Fruit fly (Drosophila melanogaster) whole organism, embryonic: ENCODE results near the gene Usp8.

Experiments used
- Adf1 ChIP-seq: fragments of 200-800 bp; sonication (Bioruptor generic); IDR thresholded peaks from 2 replicates; pipeline ENCODE4 v1.3.6; 2022; ENCODE audit warnings: missing biosample characterization, missing genetic modification characterization
- Awh ChIP-seq: fragments of 200-800 bp; sonication (Bioruptor generic); IDR thresholded peaks from 2 replicates; pipeline ENCODE4, ENCODE4 v1.3.6; 2022; ENCODE audit warnings: missing biosample characterization, missing genetic modification characterization
- Bteb2 ChIP-seq: fragments of 200-800 bp; sonication (Bioruptor generic); optimal IDR thresholded peaks from 2 replicates; lab custom pipeline; 2016; ENCODE audit warnings: missing biosample characterization, missing genetic modification characterization
- CG10321 ChIP-seq: fragments of 200-800 bp; sonication (Bioruptor generic); IDR thresholded peaks from 2 replicates; pipeline ENCODE4 v1.3.6; 2022; ENCODE audit warnings: missing biosample characterization, missing genetic modification characterization
- CG10565 ChIP-seq: fragments of 200-800 bp; sonication (Bioruptor generic); optimal IDR thresholded peaks from 3 replicates; lab custom pipeline; 2016; ENCODE audit warnings: missing biosample characterization, mild to moderate bottlenecking, missing genetic modification characterization
- CG10654 ChIP-seq: fragments of 200-800 bp; sonication (Bioruptor generic); optimal IDR thresholded peaks from 2 replicates; lab custom pipeline; 2016; ENCODE audit warnings: missing biosample characterization, missing genetic modification characterization
- CG10979 ChIP-seq: fragments of 200-800 bp; sonication (Bioruptor generic); optimal IDR thresholded peaks from 2 replicates; lab custom pipeline; 2018; ENCODE audit warnings: missing biosample characterization, mild to moderate bottlenecking, missing genetic modification characterization, moderate library complexity
- CG1233 ChIP-seq: fragments of 200-800 bp; sonication (Bioruptor generic); optimal IDR thresholded peaks from 4 replicates; lab custom pipeline; 2018; ENCODE audit warnings: missing biosample characterization, mild to moderate bottlenecking, missing genetic modification characterization
- CG13624 ChIP-seq: fragments of 200-800 bp; sonication (Bioruptor generic); optimal IDR thresholded peaks from 2 replicates; lab custom pipeline; 2016; ENCODE audit warnings: missing biosample characterization, missing genetic modification characterization
- CG13775 ChIP-seq: fragments of 200-800 bp; sonication (Bioruptor generic); optimal IDR thresholded peaks from 3 replicates; lab custom pipeline; 2017; ENCODE audit warnings: missing biosample characterization, mild to moderate bottlenecking, missing genetic modification characterization
- CG15479 ChIP-seq: fragments of 200-800 bp; sonication (Bioruptor generic); optimal IDR thresholded peaks from 3 replicates; lab custom pipeline; 2019; ENCODE audit warnings: missing biosample characterization, mild to moderate bottlenecking, missing genetic modification characterization, moderate library complexity
- CG15601 ChIP-seq: fragments of 200-800 bp; sonication (Bioruptor generic); optimal IDR thresholded peaks from 3 replicates; lab custom pipeline; 2019; ENCODE audit warnings: missing biosample characterization, mild to moderate bottlenecking, missing genetic modification characterization, moderate library complexity
- CG16813 ChIP-seq: fragments of 200-800 bp; sonication (Bioruptor generic); IDR thresholded peaks from 3 replicates; pipeline ENCODE4 v1.3.6; 2022; ENCODE audit warnings: missing biosample characterization, missing genetic modification characterization; ENCODE audit not compliant: partially characterized antibody
- CG2678 ChIP-seq: fragments of 200-800 bp; sonication (Bioruptor generic); optimal IDR thresholded peaks from 3 replicates; lab custom pipeline; 2019; ENCODE audit warnings: missing biosample characterization, mild to moderate bottlenecking, missing genetic modification characterization, moderate library complexity
- CG30403 ChIP-seq: fragments of 200-800 bp; sonication (Bioruptor generic); optimal IDR thresholded peaks from 3 replicates; lab custom pipeline; 2016; ENCODE audit warnings: missing biosample characterization, missing genetic modification characterization
- CG4424 ChIP-seq: fragments of 200-800 bp; sonication (Bioruptor generic); optimal IDR thresholded peaks from 3 replicates; lab custom pipeline; 2016; ENCODE audit warnings: missing biosample characterization, missing genetic modification characterization
- CG4730 ChIP-seq: fragments of 200-800 bp; sonication (Bioruptor generic); IDR thresholded peaks from 2 replicates; pipeline ENCODE4 v1.3.6; 2022; ENCODE audit warnings: missing biosample characterization, missing genetic modification characterization
- CG6689 ChIP-seq: fragments of 200-800 bp; sonication (Bioruptor generic); IDR thresholded peaks from 2 replicates; pipeline ENCODE4 v1.3.6; 2022; ENCODE audit warnings: missing biosample characterization, missing genetic modification characterization
- CG6854 ChIP-seq: fragments of 200-800 bp; sonication (Bioruptor generic); optimal IDR thresholded peaks from 3 replicates; lab custom pipeline; 2017; ENCODE audit warnings: missing biosample characterization, mild to moderate bottlenecking, missing genetic modification characterization
- CG9437 ChIP-seq: fragments of 200-800 bp; sonication (Bioruptor generic); optimal IDR thresholded peaks from 2 replicates; lab custom pipeline; 2018; ENCODE audit warnings: missing biosample characterization, mild to moderate bottlenecking, missing genetic modification characterization
- Camta ChIP-seq: fragments of 200-800 bp; sonication (Bioruptor generic); optimal IDR thresholded peaks from 2 replicates; lab custom pipeline; 2016; ENCODE audit warnings: missing biosample characterization, missing genetic modification characterization
- Deaf1 ChIP-seq: fragments of 200-800 bp; optimal IDR thresholded peaks from 3 replicates; lab custom pipeline; 2019; ENCODE audit warnings: missing biosample characterization, mild to moderate bottlenecking, missing genetic modification characterization, moderate library complexity
- Dek ChIP-seq: fragments of 200-800 bp; sonication (Bioruptor generic); optimal IDR thresholded peaks from 3 replicates; lab custom pipeline; 2019; ENCODE audit warnings: missing biosample characterization, mild to moderate bottlenecking, missing genetic modification characterization, moderate library complexity
- Elba2 ChIP-seq: fragments of 200-800 bp; sonication (Bioruptor generic); optimal IDR thresholded peaks from 3 replicates; lab custom pipeline; 2016; ENCODE audit warnings: missing biosample characterization, missing genetic modification characterization
- HLH3B ChIP-seq: fragments of 200-800 bp; sonication (Bioruptor generic); IDR thresholded peaks from 2 replicates; pipeline ENCODE4 v1.3.6; 2022; ENCODE audit warnings: missing biosample characterization, missing genetic modification characterization
- Hr51 ChIP-seq, 2 experiments: fragments of 200-800 bp; sonication (Bioruptor generic); optimal IDR thresholded peaks; 2 replicates in 1 of 2; 3 replicates in 1 of 2; lab custom pipeline; 2016 to 2018; ENCODE audit warnings: missing biosample characterization in 2 of 2, missing genetic modification characterization in 2 of 2, mild to moderate bottlenecking in 1 of 2, moderate library complexity in 1 of 2
- Mes4 ChIP-seq: fragments of 200-800 bp; sonication (Bioruptor generic); optimal IDR thresholded peaks from 2 replicates; lab custom pipeline; 2016; ENCODE audit warnings: missing biosample characterization, missing genetic modification characterization
- Sry-δ ChIP-seq: fragments of 200-800 bp; sonication (Bioruptor generic); optimal IDR thresholded peaks from 2 replicates; lab custom pipeline; 2016; ENCODE audit warnings: missing biosample characterization, missing genetic modification characterization
- Ssrp ChIP-seq: fragments of 200-800 bp; sonication (Bioruptor generic); optimal IDR thresholded peaks from 2 replicates; lab custom pipeline; 2018; ENCODE audit warnings: missing biosample characterization, mild to moderate bottlenecking, missing genetic modification characterization, moderate library complexity
- Xbp1 ChIP-seq: fragments of 200-800 bp; sonication (Bioruptor generic); optimal IDR thresholded peaks from 3 replicates; lab custom pipeline; 2016; ENCODE audit warnings: missing biosample characterization, mild to moderate bottlenecking, missing genetic modification characterization
- Xrp1 ChIP-seq: fragments of 200-800 bp; sonication (Bioruptor generic); IDR thresholded peaks from 2 replicates; pipeline ENCODE4 v1.3.6; 2022; ENCODE audit warnings: missing biosample characterization, missing genetic modification characterization
- chinmo ChIP-seq: fragments of 200-800 bp; sonication (Bioruptor generic); IDR thresholded peaks from 4 replicates; pipeline ENCODE4 v1.3.6; 2022; ENCODE audit warnings: missing biosample characterization, missing genetic modification characterization; ENCODE audit not compliant: partially characterized antibody
- gro ChIP-seq: fragments of 200-800 bp; sonication (Bioruptor generic); optimal IDR thresholded peaks from 2 replicates; lab custom pipeline; 2016; ENCODE audit warnings: missing biosample characterization, missing genetic modification characterization
- gsb ChIP-seq: fragments of 200-800 bp; sonication (Bioruptor generic); IDR thresholded peaks from 2 replicates; pipeline ENCODE4 v1.3.6; 2022; ENCODE audit warnings: missing biosample characterization, missing genetic modification characterization
- h ChIP-seq: fragments of >200 bp; optimal IDR thresholded peaks from 2 replicates; lab custom pipeline; 2017
- her ChIP-seq: fragments of 200-800 bp; sonication (Bioruptor generic); optimal IDR thresholded peaks from 2 replicates; lab custom pipeline; 2016; ENCODE audit warnings: missing biosample characterization, missing genetic modification characterization
- hkb ChIP-seq, 2 experiments: fragments of 200-800 bp in 1 of 2; fragments of >200 bp in 1 of 2; sonication (Bioruptor generic) in 1 of 2; IDR thresholded peaks in 1 of 2; optimal IDR thresholded peaks in 1 of 2; 2 replicates each; pipeline versions ENCODE4 v1.3.6 to Lab custom; 2017 to 2022; ENCODE audit warnings: missing biosample characterization in 1 of 2, missing genetic modification characterization in 1 of 2
- ind ChIP-seq: fragments of 200-800 bp; sonication (Bioruptor generic); optimal IDR thresholded peaks from 3 replicates; lab custom pipeline; 2016; ENCODE audit warnings: missing biosample characterization, missing genetic modification characterization
- ken ChIP-seq: fragments of 200-800 bp; sonication (Bioruptor generic); IDR thresholded peaks from 3 replicates; pipeline ENCODE4 v1.3.6; 2022; ENCODE audit warnings: missing biosample characterization, missing genetic modification characterization
- lola ChIP-seq, 3 experiments: fragments of >200 bp in 2 of 3; fragments of 200-800 bp in 1 of 3; sonication (Bioruptor generic) in 1 of 3; optimal IDR thresholded peaks; 2 replicates each; lab custom pipeline; 2017 to 2019; ENCODE audit warnings: missing biosample characterization in 3 of 3, missing genetic modification characterization in 3 of 3, mild to moderate bottlenecking in 1 of 3, moderate library complexity in 1 of 3
- mld ChIP-seq: fragments of 200-800 bp; sonication (Bioruptor generic); IDR thresholded peaks from 3 replicates; pipeline ENCODE4 v1.3.6; 2022; ENCODE audit warnings: missing biosample characterization, missing genetic modification characterization; ENCODE audit not compliant: partially characterized antibody
- nom ChIP-seq: fragments of 200-800 bp; sonication (Bioruptor generic); optimal IDR thresholded peaks from 2 replicates; lab custom pipeline; 2017; ENCODE audit warnings: missing biosample characterization, missing genetic modification characterization, mild to moderate bottlenecking, moderate library complexity, missing genetic modification reagents
- pan ChIP-seq, 4 experiments: fragments of >200 bp in 3 of 4; fragments of 200-800 bp in 1 of 4; sonication (Bioruptor generic) in 1 of 4; optimal IDR thresholded peaks in 3 of 4; IDR thresholded peaks in 1 of 4; 2 replicates each; pipeline versions ENCODE4 v1.3.6 to Lab custom; 2017 to 2022; ENCODE audit warnings: missing biosample characterization in 2 of 4, missing genetic modification characterization in 2 of 4, mixed read lengths in 1 of 4
- peb ChIP-seq: fragments of 200-800 bp; sonication (Bioruptor generic); IDR thresholded peaks from 2 replicates; pipeline ENCODE4 v1.3.6; 2022; ENCODE audit warnings: missing biosample characterization, missing genetic modification characterization
- pfk ChIP-seq: fragments of 200-800 bp; sonication (Bioruptor generic); optimal IDR thresholded peaks from 2 replicates; lab custom pipeline; 2018; ENCODE audit warnings: missing biosample characterization, mild to moderate bottlenecking, missing genetic modification characterization, moderate library complexity
- sc ChIP-seq, 3 experiments: fragments of >200 bp in 2 of 3; fragments of 200-800 bp in 1 of 3; sonication (Bioruptor generic) in 1 of 3; optimal IDR thresholded peaks; 2 replicates in 2 of 3; 3 replicates in 1 of 3; lab custom pipeline; 2017; ENCODE audit warnings: mild to moderate bottlenecking in 1 of 3, missing biosample characterization in 1 of 3, missing genetic modification characterization in 1 of 3, missing genetic modification reagents in 1 of 3
- trh ChIP-seq: fragments of 200-800 bp; sonication (Bioruptor generic); optimal IDR thresholded peaks from 2 replicates; lab custom pipeline; 2016; ENCODE audit warnings: missing biosample characterization, missing genetic modification characterization
- zfh2 ChIP-seq: fragments of 200-800 bp; sonication (Bioruptor generic); optimal IDR thresholded peaks from 2 replicates; lab custom pipeline; 2016; ENCODE audit warnings: missing biosample characterization, missing genetic modification characterization

Gene Usp8

dm6 chr3R:21138220-21138754, 4.2 kb downstream of the Usp8 start, which contains the start of gene meigo:
Gene meigo (plus strand): TSS chr3R:21138270.
- TF ChIP-seq CG1233 (GFP tag; lab: Kevin White, UChicago) (peak; percentile 47), ind (peak; percentile 70), CG15479 (GFP tag; lab: Kevin White, UChicago) (no peak), CG10979 (tag; lab: Kevin White, UChicago) (peak; percentile 60), Hr51 (GFP tag; optimal IDR thresholded peaks at IDR 0.05; lab: Kevin White, UChicago) (peak in 1 of 2 experiments; percentile 52), CG9437 (GFP tag; lab: Kevin White, UChicago) (peak; percentile 58), nom (GFP tag; lab: Kevin White, UChicago) (peak; percentile 31), CG4730 (0 out of 2 replicates have a peak, but pooled peaks have one; percentile 23), peb (peak; percentile 43; the same call in 1 of the 2 replicates), gro (GFP tag; lab: Kevin White, UChicago) (peak; percentile 34), lola (GFP tag; optimal IDR thresholded peaks at IDR 0.05; lab: Kevin White, UChicago) (peak in 1 of 3 experiments; percentile 61), CG10565 (no peak), CG15601 (peak; percentile 87), Xrp1 (GFP tag; lab: Robert Waterston, UW) (peak; percentile 78), Camta (GFP tag; lab: Kevin White, UChicago) (peak; percentile 49), ken (GFP tag; lab: Robert Waterston, UW) (no peak), h (lab: Kevin White, UChicago) (no peak), Xbp1 (GFP tag; lab: Kevin White, UChicago) (peak; percentile 95), CG30403 (GFP tag; lab: Kevin White, UChicago) (peak; percentile 73), CG10654 (peak; percentile 67), Deaf1 (tag; lab: Kevin White, UChicago) (no peak), CG16813 (GFP tag; lab: Robert Waterston, UW) (no peak), Awh (GFP tag; lab: Robert Waterston, UW) (no peak), trh (GFP tag; lab: Kevin White, UChicago) (no peak), Sry-δ (GFP tag; lab: Kevin White, UChicago) (peak; percentile 59), pan (optimal IDR thresholded peaks at IDR 0.05; lab: Kevin White, UChicago) (no peak), pan (GFP tag; optimal IDR thresholded peaks at IDR 0.05 in 1 of 2, IDR thresholded peaks at IDR 0.05 in 1 of 2) (peak in 1 of 2 experiments; percentile 60), Elba2 (GFP tag; lab: Kevin White, UChicago) (peak; percentile 74), chinmo (GFP tag; lab: Robert Waterston, UW) (0 out of 4 replicates have a peak, but pooled peaks have one; percentile 21), Mes4 (GFP tag; lab: Kevin White, UChicago) (no peak), CG2678 (tag; lab: Kevin White, UChicago) (no peak), HLH3B (GFP tag; lab: Robert Waterston, UW) (peak; percentile 47; the same call in 1 of the 2 replicates), sc (optimal IDR thresholded peaks at IDR 0.05; lab: Kevin White, UChicago) (no peak), sc (GFP tag; optimal IDR thresholded peaks at IDR 0.05; lab: Kevin White, UChicago) (no peak), CG13775 (peak; percentile 55), CG6854 (GFP tag; lab: Kevin White, UChicago) (no peak), CG10321 (GFP tag; lab: Robert Waterston, UW) (no peak), CG13624 (peak; percentile 60), zfh2 (GFP tag; lab: Kevin White, UChicago) (peak; percentile 69), CG6689 (GFP tag; lab: Robert Waterston, UW) (peak; percentile 60; the same call in 1 of the 2 replicates), mld (GFP tag; lab: Robert Waterston, UW) (no peak), Adf1 (peak; percentile 46; the same call in 1 of the 2 replicates), Bteb2 (GFP tag; lab: Kevin White, UChicago) (peak; percentile 35), CG4424 (GFP tag; lab: Kevin White, UChicago) (peak; percentile 57), pfk (GFP tag; lab: Kevin White, UChicago) (no peak), Ssrp (peak; percentile 55), gsb (GFP tag; lab: Robert Waterston, UW) (no peak), Dek (tag; lab: Kevin White, UChicago) (peak; percentile 74), her (GFP tag; lab: Kevin White, UChicago) (no peak), hkb (optimal IDR thresholded peaks at IDR 0.05; lab: Kevin White, UChicago) (peak; percentile 90), hkb (GFP tag; IDR thresholded peaks at IDR 0.05; lab: Robert Waterston, UW) (peak; percentile 62)
